Worm (Caenorhabditis elegans): ENCODE data around the gene Y69H2.15.
A peak's percentile ranks its signal among the peaks of the same experiment; 100 is the strongest.

Y69H2.15 gene

ce11 chrV:18605510-18605909 is 21.2 kb downstream of the Y69H2.15 start:
- TF ChIP-seq snpc-1.2 (GFP tag; IDR thresholded peaks at IDR 0.05) (no peak), ceh-62 (tag; optimal IDR thresholded peaks at IDR 0.05) (no peak), ctbp-1 (GFP tag; IDR thresholded peaks at IDR 0.05) (no peak), unc-62 (GFP tag; optimal IDR thresholded peaks at IDR 0.05 in 1 of 2) (no peak), unc-62 (tag; optimal IDR thresholded peaks at IDR 0.05) (no peak), ceh-28 (tag; optimal IDR thresholded peaks at IDR 0.05) (peak; percentile 73), tag-97 (GFP tag; IDR thresholded peaks at IDR 0.05) (no peak)

- TF ChIP-seq zip-11 (GFP tag; IDR thresholded peaks at IDR 0.05): no peak
- TF ChIP-seq dmd-8 (GFP tag; IDR thresholded peaks at IDR 0.05): no peak
- no peak for TF ChIP-seq lin-1 (GFP tag; IDR thresholded peaks at IDR 0.05)
- TF ChIP-seq hlh-30 (tag; optimal IDR thresholded peaks at IDR 0.05; ENCODE audit: insufficient read depth): no peak
- TF ChIP-seq fkh-10 (GFP tag; optimal IDR thresholded peaks at IDR 0.05): no peak
These were observed 28.9 kb downstream of the Y69H2.15 start for ce11 chrV:18597779-18598178.

ce11 chrV:18596240-18596639 is 30.4 kb downstream of the Y69H2.15 start:
- TF ChIP-seq vab-7 (GFP tag; IDR thresholded peaks at IDR 0.05) (no peak), mxl-2 (GFP tag; conservative IDR thresholded peaks at IDR 0.05) (no peak), jun-1 (tag; optimal IDR thresholded peaks at IDR 0.05) (no peak), arid-1 (GFP tag; conservative IDR thresholded peaks at IDR 0.05) (no peak), daf-12 (tag; optimal IDR thresholded peaks at IDR 0.05) (no peak), F44E2.7 (GFP tag; IDR thresholded peaks at IDR 0.05) (no peak)

- no peak for TF ChIP-seq nhr-25 (tag; optimal IDR thresholded peaks at IDR 0.05; ENCODE audit: borderline replicate concordance, insufficient read depth)
These were observed 34.2 kb downstream of the Y69H2.15 start, which contains the start of gene grdn-1 for ce11 chrV:18592448-18592847. Gene grdn-1 (plus strand): TSS chrV:18592748.

- TF ChIP-seq aha-1 (tag): peak; percentile 71
- no peak for TF ChIP-seq rbr-2 (tag; optimal IDR thresholded peaks at IDR 0.05)
- no peak for TF ChIP-seq dve-1 (tag; optimal IDR thresholded peaks at IDR 0.05; ENCODE audit: insufficient read depth)
These were observed 37.1 kb downstream of the Y69H2.15 start for ce11 chrV:18589585-18589984.

- no peak for TF ChIP-seq Y5F2A.4 (GFP tag; optimal IDR thresholded peaks at IDR 0.05)
- no peak for TF ChIP-seq ceh-62 (tag; optimal IDR thresholded peaks at IDR 0.05)
- TF ChIP-seq fkh-10 (GFP tag; optimal IDR thresholded peaks at IDR 0.05): no peak
- no peak for TF ChIP-seq ctbp-1 (GFP tag; IDR thresholded peaks at IDR 0.05)
- TF ChIP-seq tra-1 (GFP tag; IDR thresholded peaks at IDR 0.05): no peak
- TF ChIP-seq pha-4 (GFP tag; IDR thresholded peaks at IDR 0.05): no peak
- no peak for TF ChIP-seq pha-4 (tag; optimal IDR thresholded peaks at IDR 0.05)
- TF ChIP-seq fos-1 (tag; optimal IDR thresholded peaks at IDR 0.05): no peak
- no peak for TF ChIP-seq zfp-2 (tag; optimal IDR thresholded peaks at IDR 0.05)
- no peak for TF ChIP-seq daf-12 (tag; optimal IDR thresholded peaks at IDR 0.05)
- TF ChIP-seq lin-13 (GFP tag; optimal IDR thresholded peaks at IDR 0.05): no peak
- no peak for TF ChIP-seq daf-19 (GFP tag; conservative IDR thresholded peaks at IDR 0.05)
- no peak for TF ChIP-seq ama-1 (optimal IDR thresholded peaks at IDR 0.05)
- TF ChIP-seq gei-8 (GFP tag; optimal IDR thresholded peaks at IDR 0.05): no peak
- no peak for TF ChIP-seq mxl-2 (GFP tag; conservative IDR thresholded peaks at IDR 0.05)
- TF ChIP-seq ZK546.5 (tag; optimal IDR thresholded peaks at IDR 0.05): no peak
- TF ChIP-seq set-16 (GFP tag; IDR thresholded peaks at IDR 0.05): no peak
- no peak for TF ChIP-seq dmd-8 (GFP tag; IDR thresholded peaks at IDR 0.05)
These were observed 38.7 kb downstream of the Y69H2.15 start for ce11 chrV:18587936-18588335.
